Worm (Caenorhabditis elegans) whole organism, L1 larva: ENCODE results near the gene bath-39.

ENCODE experiments used
- C04F5.9 ChIP-seq: sonication (generic microtip); optimal IDR thresholded peaks from 2 replicates; lab custom pipeline; 2016; ENCODE audit warnings: missing genetic modification characterization, missing compliant biosample characterization
- F16B12.6 ChIP-seq: fragments of 150-350 bp; optimal IDR thresholded peaks from 2 replicates; lab custom pipeline; 2014; ENCODE audit warnings: missing biosample characterization, missing genetic modification characterization
- aha-1 ChIP-seq: fragments of 150-350 bp; optimal IDR thresholded peaks from 2 replicates; lab custom pipeline; 2014; ENCODE audit warnings: missing biosample characterization, missing genetic modification characterization
- aly-2 ChIP-seq: fragments of 150-350 bp; optimal IDR thresholded peaks from 2 replicates; lab custom pipeline; 2014; ENCODE audit warnings: missing biosample characterization, missing genetic modification characterization
- ama-1 ChIP-seq: fragments of 150-350 bp; optimal IDR thresholded peaks from 2 replicates; lab custom pipeline; 2014
- ceh-88 ChIP-seq: fragments of 200-800 bp; sonication (Bioruptor generic); IDR thresholded peaks from 2 replicates; pipeline ENCODE4 v1.3.6; 2022; ENCODE audit warnings: missing genetic modification characterization, missing compliant biosample characterization
- ceh-90 ChIP-seq: sonication (generic microtip); optimal IDR thresholded peaks from 2 replicates; lab custom pipeline; 2016; ENCODE audit warnings: missing genetic modification characterization, missing compliant biosample characterization
- dpl-1 ChIP-seq, 3 experiments: fragments of 150-350 bp in 2 of 3; sonication (generic microtip) in 1 of 3; optimal IDR thresholded peaks; 2 replicates each; lab custom pipeline; 2014 to 2017; ENCODE audit warnings: missing biosample characterization in 3 of 3, missing genetic modification characterization in 3 of 3, missing genetic modification reagents in 3 of 3
- dsc-1 ChIP-seq: sonication (generic microtip); optimal IDR thresholded peaks from 2 replicates; lab custom pipeline; 2016; ENCODE audit warnings: mild to moderate bottlenecking, missing genetic modification characterization, missing compliant biosample characterization
- efl-1 ChIP-seq, 4 experiments: fragments of 150-350 bp; optimal IDR thresholded peaks in 3 of 4; peaks in 1 of 4; 1 replicate in 1 of 4; 2 replicates in 3 of 4; lab custom pipeline; 2014; ENCODE audit warnings: missing biosample characterization in 2 of 4, missing genetic modification characterization in 2 of 4, missing genetic modification reagents in 2 of 4
- egl-27 ChIP-seq, 2 experiments: fragments of 150-350 bp in 1 of 2; sonication (generic microtip); optimal IDR thresholded peaks; 3 replicates each; lab custom pipeline; 2017 to 2018; ENCODE audit warnings: missing biosample characterization in 2 of 2, missing genetic modification characterization in 2 of 2, missing genetic modification reagents in 2 of 2
- ets-5 ChIP-seq: fragments of 200-800 bp; sonication (Bioruptor generic); IDR thresholded peaks from 2 replicates; pipeline ENCODE4 v1.3.6; 2022; ENCODE audit warnings: missing genetic modification characterization, missing compliant biosample characterization
- fkh-10 ChIP-seq: sonication (generic microtip); optimal IDR thresholded peaks from 2 replicates; lab custom pipeline; 2017; ENCODE audit warnings: missing biosample characterization, missing genetic modification reagents, missing genetic modification characterization
- fkh-4 ChIP-seq: sonication (generic microtip); optimal IDR thresholded peaks from 2 replicates; lab custom pipeline; 2016; ENCODE audit warnings: missing compliant biosample characterization, missing genetic modification characterization, borderline replicate concordance
- fkh-8 ChIP-seq: sonication (generic microtip); optimal IDR thresholded peaks from 2 replicates; lab custom pipeline; 2016; ENCODE audit warnings: mild to moderate bottlenecking, missing genetic modification characterization, missing compliant biosample characterization
- fos-1 ChIP-seq: fragments of 150-350 bp; optimal IDR thresholded peaks from 2 replicates; lab custom pipeline; 2014; ENCODE audit warnings: missing biosample characterization, missing genetic modification characterization
- hlh-17 ChIP-seq: fragments of 200-800 bp; sonication (Bioruptor generic); optimal IDR thresholded peaks from 2 replicates; lab custom pipeline; 2018; ENCODE audit warnings: missing genetic modification characterization, mild to moderate bottlenecking, missing compliant biosample characterization, moderate library complexity, borderline replicate concordance
- hpl-2 ChIP-seq: fragments of 150-350 bp; optimal IDR thresholded peaks from 2 replicates; lab custom pipeline; 2014; ENCODE audit warnings: missing biosample characterization, missing genetic modification reagents, missing genetic modification characterization
- irx-1 ChIP-seq: sonication (generic microtip); optimal IDR thresholded peaks from 2 replicates; lab custom pipeline; 2016; ENCODE audit warnings: missing genetic modification characterization, missing compliant biosample characterization
- isw-1 ChIP-seq: fragments of 200-800 bp; sonication (Bioruptor generic); IDR thresholded peaks from 2 replicates; pipeline ENCODE4 v1.3.6; 2022; ENCODE audit warnings: missing genetic modification characterization, missing compliant biosample characterization
- lin-13 ChIP-seq: fragments of 150-350 bp; optimal IDR thresholded peaks from 2 replicates; lab custom pipeline; 2014; ENCODE audit warnings: missing biosample characterization, missing genetic modification reagents, missing genetic modification characterization
- lin-14 ChIP-seq: fragments of 200-800 bp; sonication (Bioruptor generic); optimal IDR thresholded peaks from 2 replicates; lab custom pipeline; 2018; ENCODE audit warnings: mild to moderate bottlenecking, missing genetic modification characterization, moderate library complexity, missing compliant biosample characterization
- lin-15B ChIP-seq: fragments of 150-350 bp; sonication (generic microtip); optimal IDR thresholded peaks from 3 replicates; lab custom pipeline; 2014; ENCODE audit warnings: missing biosample characterization, missing genetic modification characterization
- lin-35 ChIP-seq, 2 experiments: fragments of 150-350 bp; optimal IDR thresholded peaks; 2 replicates each; lab custom pipeline; 2014; ENCODE audit warnings: missing biosample characterization in 2 of 2, missing genetic modification characterization in 2 of 2, missing genetic modification reagents in 2 of 2
- lin-39 ChIP-seq: fragments of 150-350 bp; optimal IDR thresholded peaks from 2 replicates; lab custom pipeline; 2014; ENCODE audit warnings: missing biosample characterization, missing genetic modification reagents, missing genetic modification characterization
- lir-3 ChIP-seq: sonication (generic microtip); optimal IDR thresholded peaks from 2 replicates; lab custom pipeline; 2016; ENCODE audit warnings: mild to moderate bottlenecking, missing genetic modification characterization, moderate library complexity, missing compliant biosample characterization; ENCODE audit not compliant: poor library complexity
- lsy-2 ChIP-seq, 2 experiments: fragments of 150-350 bp; optimal IDR thresholded peaks; 2 replicates each; lab custom pipeline; 2014; ENCODE audit warnings: missing biosample characterization in 2 of 2, missing genetic modification characterization in 2 of 2
- nhr-12 ChIP-seq: sonication (generic microtip); optimal IDR thresholded peaks from 2 replicates; lab custom pipeline; 2017; ENCODE audit warnings: missing biosample characterization, missing genetic modification characterization
- nhr-19 ChIP-seq: fragments of 200-800 bp; sonication (Bioruptor generic); conservative IDR thresholded peaks from 2 replicates; pipeline ENCODE4 v1.3.6; 2022; ENCODE audit warnings: missing genetic modification characterization, missing compliant biosample characterization
- nhr-20 ChIP-seq: sonication (generic microtip); optimal IDR thresholded peaks from 2 replicates; lab custom pipeline; 2016; ENCODE audit warnings: mild to moderate bottlenecking, missing genetic modification characterization, missing compliant biosample characterization
- nhr-237 ChIP-seq: fragments of 150-350 bp; optimal IDR thresholded peaks from 2 replicates; lab custom pipeline; 2014; ENCODE audit warnings: missing biosample characterization, missing genetic modification characterization
- nhr-47 ChIP-seq: sonication (generic microtip); optimal IDR thresholded peaks from 2 replicates; lab custom pipeline; 2016; ENCODE audit warnings: mild to moderate bottlenecking, missing genetic modification characterization, moderate library complexity, missing compliant biosample characterization
- nhr-71 ChIP-seq: sonication (generic microtip); optimal IDR thresholded peaks from 2 replicates; lab custom pipeline; 2016; ENCODE audit warnings: mild to moderate bottlenecking, missing genetic modification characterization, moderate library complexity, missing compliant biosample characterization
- nhr-76 ChIP-seq: sonication (generic microtip); optimal IDR thresholded peaks from 2 replicates; lab custom pipeline; 2017; ENCODE audit warnings: missing biosample characterization, missing genetic modification characterization
- nhr-85 ChIP-seq: sonication (generic microtip); peaks from one replicate; lab custom pipeline; 2016; ENCODE audit warnings: missing genetic modification characterization, inconsistent platforms, missing compliant biosample characterization
- nhr-90 ChIP-seq: sonication (generic microtip); optimal IDR thresholded peaks from 2 replicates; lab custom pipeline; 2016; ENCODE audit warnings: mild to moderate bottlenecking, missing genetic modification characterization, missing compliant biosample characterization; ENCODE audit not compliant: poor library complexity
- pax-3 ChIP-seq: fragments of 200-800 bp; sonication (Bioruptor generic); optimal IDR thresholded peaks from 2 replicates; lab custom pipeline; 2018; ENCODE audit warnings: mild to moderate bottlenecking, missing genetic modification characterization, moderate library complexity, missing compliant biosample characterization
- pqm-1 ChIP-seq: sonication (generic microtip); optimal IDR thresholded peaks from 3 replicates; lab custom pipeline; 2017; ENCODE audit warnings: missing biosample characterization, missing genetic modification characterization
- rnt-1 ChIP-seq: sonication (generic microtip); optimal IDR thresholded peaks from 2 replicates; lab custom pipeline; 2016; ENCODE audit warnings: mild to moderate bottlenecking, missing genetic modification characterization, moderate library complexity, missing compliant biosample characterization
- skn-1 ChIP-seq: fragments of 150-350 bp; optimal IDR thresholded peaks from 2 replicates; lab custom pipeline; 2014; ENCODE audit warnings: missing biosample characterization, missing genetic modification characterization
- snpc-4 ChIP-seq: fragments of 150-350 bp; optimal IDR thresholded peaks from 2 replicates; lab custom pipeline; 2014; ENCODE audit warnings: missing biosample characterization, missing genetic modification characterization
- sox-4 ChIP-seq: sonication (generic microtip); optimal IDR thresholded peaks from 2 replicates; lab custom pipeline; 2016; ENCODE audit warnings: missing genetic modification characterization, missing compliant biosample characterization
- sptf-1 ChIP-seq: fragments of 150-350 bp; optimal IDR thresholded peaks from 2 replicates; lab custom pipeline; 2014; ENCODE audit warnings: missing biosample characterization, missing genetic modification characterization
- sup-37 ChIP-seq: fragments of 200-800 bp; sonication (Bioruptor generic); optimal IDR thresholded peaks from 2 replicates; lab custom pipeline; 2018; ENCODE audit warnings: mild to moderate bottlenecking, missing genetic modification characterization, missing compliant biosample characterization
- tbx-2 ChIP-seq: sonication (generic microtip); optimal IDR thresholded peaks from 2 replicates; lab custom pipeline; 2016; ENCODE audit warnings: missing genetic modification characterization, missing compliant biosample characterization
- tlp-1 ChIP-seq: fragments of 150-350 bp; optimal IDR thresholded peaks from 2 replicates; lab custom pipeline; 2014; ENCODE audit warnings: missing biosample characterization, missing genetic modification characterization
- unc-130 ChIP-seq: fragments of 150-350 bp; optimal IDR thresholded peaks from 2 replicates; lab custom pipeline; 2017; ENCODE audit warnings: missing biosample characterization, missing genetic modification characterization, inconsistent platforms
- unc-30 ChIP-seq: sonication (generic microtip); optimal IDR thresholded peaks from 2 replicates; lab custom pipeline; 2017; ENCODE audit warnings: missing biosample characterization, missing genetic modification characterization
- unc-62 ChIP-seq: fragments of 150-350 bp; optimal IDR thresholded peaks from 2 replicates; lab custom pipeline; 2014; ENCODE audit warnings: missing biosample characterization, missing genetic modification reagents, missing genetic modification characterization
- unc-86 ChIP-seq: sonication (generic microtip); optimal IDR thresholded peaks from 2 replicates; lab custom pipeline; 2016; ENCODE audit warnings: missing genetic modification characterization, missing compliant biosample characterization
- vab-15 ChIP-seq: sonication (generic microtip); optimal IDR thresholded peaks from 2 replicates; lab custom pipeline; 2017; ENCODE audit warnings: missing genotype, mild to moderate bottlenecking, missing genetic modification characterization, missing compliant biosample characterization
- xbp-1 ChIP-seq: sonication (generic microtip); optimal IDR thresholded peaks from 2 replicates; lab custom pipeline; 2016; ENCODE audit warnings: missing genetic modification characterization, missing compliant biosample characterization
- zag-1 ChIP-seq: fragments of 150-350 bp; optimal IDR thresholded peaks from 2 replicates; lab custom pipeline; 2014; ENCODE audit warnings: missing biosample characterization, missing genetic modification characterization
- ztf-11 ChIP-seq, 2 experiments: sonication (generic microtip); optimal IDR thresholded peaks; 2 replicates each; lab custom pipeline; 2016 to 2017; ENCODE audit warnings: missing genetic modification characterization in 2 of 2, missing biosample characterization in 1 of 2, missing compliant biosample characterization in 1 of 2

Gene bath-39

ce11 chrV:13462974-13463373, 3.7 kb downstream of the bath-39 start, which contains the start of gene frm-10:
Gene frm-10, plus strand, starts transcription at chrV:13463207.
- TF ChIP-seq tlp-1 (tag; lab: Kevin White, UChicago) (no peak), isw-1 (GFP tag; lab: Robert Waterston, UW) (peak; percentile 23; the same call in 1 of the 2 replicates), fkh-8 (tag; lab: Kevin White, UChicago) (peak; percentile 60), nhr-237 (tag; lab: Kevin White, UChicago) (peak; percentile 24), nhr-85 (peak; percentile 70), irx-1 (tag; lab: Kevin White, UChicago) (no peak), lin-35 (GFP tag; optimal IDR thresholded peaks at IDR 0.05; lab: Kevin White, UChicago) (peak; percentile 53 to 79), C04F5.9 (no peak), egl-27 (tag; optimal IDR thresholded peaks at IDR 0.05; lab: Kevin White, UChicago) (no peak), ets-5 (GFP tag; lab: Robert Waterston, UW) (no peak), lin-13 (GFP tag; lab: Kevin White, UChicago) (peak; percentile 43), zag-1 (no peak), snpc-4 (tag; lab: Kevin White, UChicago) (peak; percentile 31), pqm-1 (tag; lab: Kevin White, UChicago) (peak; percentile 98), tbx-2 (tag; lab: Kevin White, UChicago) (peak; percentile 45), sup-37 (GFP tag; lab: Kevin White, UChicago) (no peak), lir-3 (tag; lab: Kevin White, UChicago) (peak; percentile 30), pax-3 (tag; lab: Kevin White, UChicago) (peak; percentile 58), nhr-90 (peak; percentile 22), F16B12.6 (peak; percentile 60), fkh-4 (tag; lab: Kevin White, UChicago) (no peak), dsc-1 (tag; lab: Kevin White, UChicago) (peak; percentile 20), ceh-88 (GFP tag; lab: Robert Waterston, UW) (no peak), lsy-2 (tag; optimal IDR thresholded peaks at IDR 0.05; lab: Kevin White, UChicago) (peak; percentile 52 to 67), rnt-1 (tag; lab: Kevin White, UChicago) (peak; percentile 72), lin-15B (tag; lab: Kevin White, UChicago) (no peak), lin-14 (GFP tag; lab: Kevin White, UChicago) (peak; percentile 88), hpl-2 (GFP tag; lab: Kevin White, UChicago) (peak; percentile 56), nhr-20 (peak; percentile 78), vab-15 (tag; lab: Kevin White, UChicago) (no peak), lin-39 (tag; lab: Kevin White, UChicago) (no peak), xbp-1 (peak; percentile 30), ceh-90 (tag; lab: Kevin White, UChicago) (no peak), unc-86 (peak; percentile 26), skn-1 (tag; lab: Kevin White, UChicago) (peak; percentile 79), efl-1 (optimal IDR thresholded peaks at IDR 0.05; lab: Kevin White, UChicago) (peak; percentile 54 to 71), efl-1 (GFP tag; optimal IDR thresholded peaks at IDR 0.05 in 1 of 2; lab: Kevin White, UChicago) (peak; percentile 50 to 95), dpl-1 (GFP tag; optimal IDR thresholded peaks at IDR 0.05; lab: Kevin White, UChicago) (peak; percentile 44 to 65 (median 61)), ztf-11 (tag; optimal IDR thresholded peaks at IDR 0.05; lab: Kevin White, UChicago) (no peak), hlh-17 (no peak), unc-130 (no peak), aly-2 (tag; lab: Kevin White, UChicago) (no peak), unc-30 (tag; lab: Kevin White, UChicago) (no peak), fkh-10 (no peak), sox-4 (no peak), sptf-1 (tag; lab: Kevin White, UChicago) (no peak), nhr-47 (peak; percentile 65), nhr-12 (tag; lab: Kevin White, UChicago) (no peak), nhr-19 (GFP tag; lab: Robert Waterston, UW) (peak; percentile 39), ama-1 (lab: Kevin White, UChicago) (no peak), nhr-71 (tag; lab: Kevin White, UChicago) (peak; percentile 83), aha-1 (tag; lab: Kevin White, UChicago) (no peak), unc-62 (no peak), fos-1 (tag; lab: Kevin White, UChicago) (no peak), nhr-76 (no peak)
